Worm (Caenorhabditis elegans): Measurements from ENCODE around the gene abt-1.

ce11 chrIV:10157034-10157433, 57.7 kb downstream of the abt-1 start:
- TF ChIP-seq ZK546.5 (tag; optimal IDR thresholded peaks at IDR 0.05) (no peak), ceh-82 (tag; optimal IDR thresholded peaks at IDR 0.05) (no peak), nhr-77 (tag; optimal IDR thresholded peaks at IDR 0.05) (no peak), mdl-1 (tag; optimal IDR thresholded peaks at IDR 0.05) (no peak)
